Worm (Caenorhabditis elegans): ENCODE results near the gene Y57G11C.23.

Gene Y57G11C.23

DNA sequence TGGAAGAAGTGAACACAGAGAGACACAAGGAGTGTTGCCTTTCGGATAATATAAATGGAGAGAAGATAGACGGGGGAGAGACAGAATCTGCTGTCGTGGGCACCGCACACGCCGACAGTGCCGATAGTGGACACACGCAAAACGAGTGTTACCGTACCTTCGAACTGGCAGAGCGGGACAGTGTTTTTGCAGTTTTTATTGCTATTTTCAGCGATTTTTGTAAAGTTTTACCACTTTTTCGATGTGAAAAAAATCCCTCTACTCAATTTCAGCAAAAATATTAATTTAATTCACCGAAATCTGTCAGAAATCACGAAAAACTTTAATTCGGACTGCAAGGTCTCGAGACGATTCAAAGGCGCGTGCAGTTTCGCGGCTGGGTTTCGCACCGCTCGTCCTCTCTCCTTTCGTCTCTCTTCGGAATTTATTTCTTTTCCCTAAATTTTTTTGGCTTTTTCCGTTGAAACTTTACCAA is 36.7 kb downstream of the Y57G11C.23 start, which contains the start of gene sec-61.A (continued):
- TF ChIP-seq ceh-27 (GFP tag; optimal IDR thresholded peaks at IDR 0.05) (peak; percentile 52), F57A8.1 (GFP tag; optimal IDR thresholded peaks at IDR 0.05) (no peak), attf-3 (GFP tag; conservative IDR thresholded peaks at IDR 0.05) (0 out of 2 replicates have a peak, but pooled peaks have one; percentile 10), rec-8 (tag; optimal IDR thresholded peaks at IDR 0.05) (no peak), ccch-3 (GFP tag; optimal IDR thresholded peaks at IDR 0.05) (no peak), F39B2.1 (GFP tag; IDR thresholded peaks at IDR 0.05) (no peak), egl-18 (GFP tag; IDR thresholded peaks at IDR 0.05) (no peak), T26A5.8 (tag; optimal IDR thresholded peaks at IDR 0.05) (no peak), pbrm-1 (GFP tag; IDR thresholded peaks at IDR 0.05) (peak; percentile 65), aptf-3 (GFP tag; IDR thresholded peaks at IDR 0.05) (no peak), cebp-1 (GFP tag; IDR thresholded peaks at IDR 0.05) (no peak), cebp-1 (tag; optimal IDR thresholded peaks at IDR 0.05) (peak; percentile 66), ztf-18 (tag; optimal IDR thresholded peaks at IDR 0.05) (peak; percentile 83), zfh-2 (GFP tag; conservative IDR thresholded peaks at IDR 0.05) (peak; percentile 3; the same call in 1 of the 2 replicates), chd-7 (tag; optimal IDR thresholded peaks at IDR 0.05) (no peak), Y56A3A.18 (GFP tag; IDR thresholded peaks at IDR 0.05) (no peak), attf-6 (GFP tag; IDR thresholded peaks at IDR 0.05) (peak; percentile 89), ceh-58 (GFP tag; IDR thresholded peaks at IDR 0.05) (no peak), dox-1 (GFP tag; IDR thresholded peaks at IDR 0.05) (peak; percentile 92), mel-28 (tag; optimal IDR thresholded peaks at IDR 0.05; ENCODE audit: borderline replicate concordance) (no peak), hlh-26 (GFP tag; conservative IDR thresholded peaks at IDR 0.05) (no peak), hmg-20 (GFP tag; IDR thresholded peaks at IDR 0.05) (no peak), rpc-1 (optimal IDR thresholded peaks at IDR 0.05) (no peak), rpc-1 (tag; optimal IDR thresholded peaks at IDR 0.05) (no peak), lin-54 (GFP tag; optimal IDR thresholded peaks at IDR 0.05) (peak; percentile 70), atf-7 (tag; optimal IDR thresholded peaks at IDR 0.05) (peak; percentile 45), lin-40 (tag; optimal IDR thresholded peaks at IDR 0.05) (peak; percentile 86), ceh-91 (GFP tag; IDR thresholded peaks at IDR 0.05) (peak; percentile 60), unc-130 (GFP tag; optimal IDR thresholded peaks at IDR 0.05) (no peak), ztf-25 (GFP tag; IDR thresholded peaks at IDR 0.05) (no peak), rcor-1 (GFP tag; IDR thresholded peaks at IDR 0.05) (peak; percentile 13; the same call in 1 of the 2 replicates)

DNA sequence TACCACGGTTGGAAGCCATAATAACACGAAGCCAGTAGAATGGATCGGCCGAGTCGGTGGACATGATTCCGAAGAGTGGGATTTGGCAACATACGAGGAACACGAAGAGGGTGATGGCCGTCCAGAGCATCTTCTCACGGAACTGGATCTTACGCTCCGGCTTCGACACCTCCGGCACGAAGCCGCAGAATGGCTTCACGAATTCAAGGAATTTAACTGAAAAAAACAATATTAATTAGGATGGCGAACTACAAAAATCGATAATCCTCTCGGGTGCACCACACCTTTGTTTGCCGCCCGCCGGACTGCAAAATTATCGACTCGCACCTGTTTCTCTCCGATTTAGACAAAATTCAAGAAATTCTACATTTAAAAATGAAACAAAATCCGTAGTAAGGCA is 37.4 kb downstream of the Y57G11C.23 start:
- TF ChIP-seq B0261.1 (tag; optimal IDR thresholded peaks at IDR 0.05), result no peak
- TF ChIP-seq attf-6 (GFP tag; IDR thresholded peaks at IDR 0.05), result 0 out of 2 replicates have a peak, but pooled peaks have one; percentile 32
- 0 out of 2 replicates have a peak, but pooled peaks have one; percentile 23 for TF ChIP-seq pbrm-1 (GFP tag; IDR thresholded peaks at IDR 0.05)
- no peak for TF ChIP-seq dox-1 (GFP tag; IDR thresholded peaks at IDR 0.05)
- no peak for TF ChIP-seq nhr-80 (tag; optimal IDR thresholded peaks at IDR 0.05)
- TF ChIP-seq lir-1 (GFP tag; conservative IDR thresholded peaks at IDR 0.05), result no peak
- peak; percentile 13; the same call in 1 of the 2 replicates for TF ChIP-seq mcd-1 (GFP tag; IDR thresholded peaks at IDR 0.05)

DNA sequence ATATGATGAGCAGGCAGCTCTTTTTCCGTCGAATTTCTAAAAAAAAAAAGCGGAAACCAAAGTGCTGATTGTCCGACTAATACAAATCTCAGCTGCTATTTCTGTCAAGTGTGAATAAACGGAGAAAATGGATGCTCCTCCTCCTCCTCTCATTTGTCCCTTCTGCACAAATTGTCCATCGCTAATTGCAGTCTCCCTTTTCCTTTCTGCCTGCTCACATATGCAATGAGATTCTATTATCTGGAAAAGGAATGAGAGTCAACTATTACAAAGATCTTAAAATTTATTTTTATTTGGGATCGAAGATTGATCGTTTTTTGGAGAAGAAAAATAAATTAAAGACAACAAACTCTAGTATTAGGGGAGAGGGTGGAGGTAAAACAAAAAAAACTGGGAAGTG is 39.3 kb downstream of the Y57G11C.23 start:
- TF ChIP-seq lin-40 (tag; optimal IDR thresholded peaks at IDR 0.05) (peak; percentile 41), ztf-26 (tag; optimal IDR thresholded peaks at IDR 0.05) (no peak), lin-35 (GFP tag; optimal IDR thresholded peaks at IDR 0.05) (peak in 1 of 3 experiments; percentile 29), lin-54 (GFP tag; optimal IDR thresholded peaks at IDR 0.05) (peak; percentile 60), nhr-80 (tag; optimal IDR thresholded peaks at IDR 0.05) (peak; percentile 40), snpc-4 (GFP tag; optimal IDR thresholded peaks at IDR 0.05) (peak; percentile 72), snpc-4 (tag; optimal IDR thresholded peaks at IDR 0.05) (peak in 3 of 4 experiments; percentile 3 to 92 (median 52)), ztf-22 (GFP tag; optimal IDR thresholded peaks at IDR 0.05) (no peak), let-607 (tag; optimal IDR thresholded peaks at IDR 0.05) (peak; percentile 32 to 82), tbp1 (GFP tag; optimal IDR thresholded peaks at IDR 0.05) (peak; percentile 41), him-1 (tag; optimal IDR thresholded peaks at IDR 0.05) (peak; percentile 24), B0035.1 (tag; optimal IDR thresholded peaks at IDR 0.05) (peak; percentile 47), lag-1 (GFP tag; IDR thresholded peaks at IDR 0.05) (no peak), hrde-1 (tag; optimal IDR thresholded peaks at IDR 0.05; ENCODE audit: borderline replicate concordance) (peak; percentile 23), attf-6 (GFP tag; IDR thresholded peaks at IDR 0.05) (peak; percentile 95), Y56A3A.18 (GFP tag; IDR thresholded peaks at IDR 0.05) (no peak; the same call in none of the 2 replicates)
